Worm (Caenorhabditis elegans): Measurements from ENCODE around the gene hmgs-1.

DNA sequence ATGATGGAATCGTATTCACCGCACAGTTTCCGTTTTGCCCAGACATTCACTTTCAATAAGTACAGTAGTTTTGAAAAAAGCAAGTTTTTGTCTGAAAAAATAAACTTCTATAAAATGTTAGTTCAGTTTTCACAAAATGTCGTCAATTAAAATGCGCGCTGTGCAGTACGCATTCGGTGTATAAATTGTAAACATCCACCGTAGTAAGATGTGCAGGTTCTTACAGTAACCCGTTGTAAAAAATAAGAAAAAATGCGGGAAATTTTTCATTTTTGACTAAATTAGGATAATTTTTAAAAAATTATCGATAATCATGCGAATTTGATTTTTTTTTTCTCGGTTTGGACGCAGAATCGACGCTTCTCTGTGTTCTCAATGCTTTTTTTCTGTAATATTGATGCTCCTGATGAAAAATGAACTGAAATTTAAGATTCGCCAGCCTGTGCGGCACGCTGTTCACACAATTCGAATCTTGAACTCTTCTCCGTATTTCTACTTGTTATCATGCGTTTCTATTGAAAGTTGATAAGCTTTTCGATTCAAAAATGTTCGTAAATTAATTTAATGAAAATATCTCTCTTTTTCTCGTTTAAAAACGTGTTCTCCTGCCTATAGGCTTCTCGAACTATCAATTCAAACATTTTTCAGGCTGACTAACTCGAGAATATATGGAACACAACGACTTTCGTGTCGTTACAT is 33.0 kb upstream of the hmgs-1 start, which contains the start of gene rga-3:
- no peak for TF ChIP-seq ets-7 (tag; optimal IDR thresholded peaks at IDR 0.05)
- no peak for TF ChIP-seq sea-1 (GFP tag; conservative IDR thresholded peaks at IDR 0.05)
